Worm (Caenorhabditis elegans) whole organism, L1 larva: ENCODE data around the gene spon-1.

Experiments used
- C04F5.9 ChIP-seq: sonication (generic microtip); optimal IDR thresholded peaks from 2 replicates; lab custom pipeline; 2016; ENCODE audit warnings: missing genetic modification characterization, missing compliant biosample characterization
- C16A3.4 ChIP-seq: fragments of 150-350 bp; optimal IDR thresholded peaks from 2 replicates; lab custom pipeline; 2014; ENCODE audit warnings: missing biosample characterization, missing genetic modification characterization
- alr-1 ChIP-seq: fragments of 200-800 bp; sonication (Bioruptor generic); optimal IDR thresholded peaks from 2 replicates; lab custom pipeline; 2018; ENCODE audit warnings: borderline replicate concordance, mild to moderate bottlenecking, missing genetic modification characterization, missing compliant biosample characterization
- blmp-1 ChIP-seq: fragments of 150-350 bp; optimal IDR thresholded peaks from 2 replicates; lab custom pipeline; 2014; ENCODE audit warnings: missing biosample characterization, missing genetic modification characterization
- ceh-63 ChIP-seq: fragments of 200-800 bp; sonication (Bioruptor generic); optimal IDR thresholded peaks from 2 replicates; lab custom pipeline; 2018; ENCODE audit warnings: mild to moderate bottlenecking, missing genetic modification characterization, missing compliant biosample characterization
- ceh-88 ChIP-seq: fragments of 200-800 bp; sonication (Bioruptor generic); IDR thresholded peaks from 2 replicates; pipeline ENCODE4 v1.3.6; 2022; ENCODE audit warnings: missing genetic modification characterization, missing compliant biosample characterization
- ces-1 ChIP-seq: fragments of 150-350 bp; optimal IDR thresholded peaks from 2 replicates; lab custom pipeline; 2014; ENCODE audit warnings: missing biosample characterization, missing genetic modification reagents, missing genetic modification characterization
- dpl-1 ChIP-seq, 3 experiments: fragments of 150-350 bp in 2 of 3; sonication (generic microtip) in 1 of 3; optimal IDR thresholded peaks; 2 replicates each; lab custom pipeline; 2014 to 2017; ENCODE audit warnings: missing biosample characterization in 3 of 3, missing genetic modification characterization in 3 of 3, missing genetic modification reagents in 3 of 3
- dsc-1 ChIP-seq: sonication (generic microtip); optimal IDR thresholded peaks from 2 replicates; lab custom pipeline; 2016; ENCODE audit warnings: mild to moderate bottlenecking, missing genetic modification characterization, missing compliant biosample characterization
- efl-1 ChIP-seq, 4 experiments: fragments of 150-350 bp; optimal IDR thresholded peaks in 3 of 4; peaks in 1 of 4; 1 replicate in 1 of 4; 2 replicates in 3 of 4; lab custom pipeline; 2014; ENCODE audit warnings: missing biosample characterization in 2 of 4, missing genetic modification characterization in 2 of 4, missing genetic modification reagents in 2 of 4
- egl-13 ChIP-seq: sonication (generic microtip); optimal IDR thresholded peaks from 2 replicates; lab custom pipeline; 2016; ENCODE audit warnings: missing genotype, missing genetic modification reagents, missing genetic modification characterization, missing compliant biosample characterization
- egl-27 ChIP-seq, 2 experiments: fragments of 150-350 bp in 1 of 2; sonication (generic microtip); optimal IDR thresholded peaks; 3 replicates each; lab custom pipeline; 2017 to 2018; ENCODE audit warnings: missing biosample characterization in 2 of 2, missing genetic modification characterization in 2 of 2, missing genetic modification reagents in 2 of 2
- elt-2 ChIP-seq: sonication (generic microtip); optimal IDR thresholded peaks from 2 replicates; lab custom pipeline; 2016; ENCODE audit warnings: missing genetic modification characterization, mild to moderate bottlenecking, inconsistent platforms, missing compliant biosample characterization, missing genetic modification reagents
- fkh-10 ChIP-seq: sonication (generic microtip); optimal IDR thresholded peaks from 2 replicates; lab custom pipeline; 2017; ENCODE audit warnings: missing biosample characterization, missing genetic modification reagents, missing genetic modification characterization
- grh-1 ChIP-seq: fragments of 200-800 bp; sonication (Bioruptor generic); IDR thresholded peaks from 2 replicates; pipeline ENCODE4 v1.3.6; 2022; ENCODE audit warnings: missing genetic modification reagents, missing genetic modification characterization, missing compliant biosample characterization
- hlh-4 ChIP-seq: sonication (generic microtip); optimal IDR thresholded peaks from 2 replicates; lab custom pipeline; 2016; ENCODE audit warnings: mild to moderate bottlenecking, missing genetic modification characterization, missing compliant biosample characterization
- hpl-2 ChIP-seq: fragments of 150-350 bp; optimal IDR thresholded peaks from 2 replicates; lab custom pipeline; 2014; ENCODE audit warnings: missing biosample characterization, missing genetic modification reagents, missing genetic modification characterization
- isw-1 ChIP-seq: fragments of 200-800 bp; sonication (Bioruptor generic); IDR thresholded peaks from 2 replicates; pipeline ENCODE4 v1.3.6; 2022; ENCODE audit warnings: missing genetic modification characterization, missing compliant biosample characterization
- lin-14 ChIP-seq: fragments of 200-800 bp; sonication (Bioruptor generic); optimal IDR thresholded peaks from 2 replicates; lab custom pipeline; 2018; ENCODE audit warnings: mild to moderate bottlenecking, missing genetic modification characterization, moderate library complexity, missing compliant biosample characterization
- lin-35 ChIP-seq, 2 experiments: fragments of 150-350 bp; optimal IDR thresholded peaks; 2 replicates each; lab custom pipeline; 2014; ENCODE audit warnings: missing biosample characterization in 2 of 2, missing genetic modification characterization in 2 of 2, missing genetic modification reagents in 2 of 2
- lin-39 ChIP-seq: fragments of 150-350 bp; optimal IDR thresholded peaks from 2 replicates; lab custom pipeline; 2014; ENCODE audit warnings: missing biosample characterization, missing genetic modification reagents, missing genetic modification characterization
- lir-3 ChIP-seq: sonication (generic microtip); optimal IDR thresholded peaks from 2 replicates; lab custom pipeline; 2016; ENCODE audit warnings: mild to moderate bottlenecking, missing genetic modification characterization, moderate library complexity, missing compliant biosample characterization; ENCODE audit not compliant: poor library complexity
- lsy-2 ChIP-seq, 2 experiments: fragments of 150-350 bp; optimal IDR thresholded peaks; 2 replicates each; lab custom pipeline; 2014; ENCODE audit warnings: missing biosample characterization in 2 of 2, missing genetic modification characterization in 2 of 2
- mab-9 ChIP-seq: fragments of 200-800 bp; sonication (Bioruptor generic); IDR thresholded peaks from 2 replicates; pipeline ENCODE4 v1.3.6; 2022; ENCODE audit warnings: missing genetic modification reagents, missing genetic modification characterization, missing compliant biosample characterization
- mep-1 ChIP-seq: fragments of 150-350 bp; optimal IDR thresholded peaks from 2 replicates; lab custom pipeline; 2014; ENCODE audit warnings: missing biosample characterization, missing genetic modification characterization
- nhr-11 ChIP-seq: fragments of 150-350 bp; optimal IDR thresholded peaks from 2 replicates; lab custom pipeline; 2014; ENCODE audit warnings: missing biosample characterization, missing genetic modification characterization
- nhr-12 ChIP-seq: sonication (generic microtip); optimal IDR thresholded peaks from 2 replicates; lab custom pipeline; 2017; ENCODE audit warnings: missing biosample characterization, missing genetic modification characterization
- nhr-19 ChIP-seq: fragments of 200-800 bp; sonication (Bioruptor generic); conservative IDR thresholded peaks from 2 replicates; pipeline ENCODE4 v1.3.6; 2022; ENCODE audit warnings: missing genetic modification characterization, missing compliant biosample characterization
- nhr-20 ChIP-seq: sonication (generic microtip); optimal IDR thresholded peaks from 2 replicates; lab custom pipeline; 2016; ENCODE audit warnings: mild to moderate bottlenecking, missing genetic modification characterization, missing compliant biosample characterization
- nhr-237 ChIP-seq: fragments of 150-350 bp; optimal IDR thresholded peaks from 2 replicates; lab custom pipeline; 2014; ENCODE audit warnings: missing biosample characterization, missing genetic modification characterization
- nhr-28 ChIP-seq: fragments of 150-350 bp; optimal IDR thresholded peaks from 2 replicates; lab custom pipeline; 2014; ENCODE audit warnings: missing biosample characterization, missing genetic modification characterization
- nhr-47 ChIP-seq: sonication (generic microtip); optimal IDR thresholded peaks from 2 replicates; lab custom pipeline; 2016; ENCODE audit warnings: mild to moderate bottlenecking, missing genetic modification characterization, moderate library complexity, missing compliant biosample characterization
- nhr-71 ChIP-seq: sonication (generic microtip); optimal IDR thresholded peaks from 2 replicates; lab custom pipeline; 2016; ENCODE audit warnings: mild to moderate bottlenecking, missing genetic modification characterization, moderate library complexity, missing compliant biosample characterization
- nhr-76 ChIP-seq: sonication (generic microtip); optimal IDR thresholded peaks from 2 replicates; lab custom pipeline; 2017; ENCODE audit warnings: missing biosample characterization, missing genetic modification characterization
- nhr-77 ChIP-seq: fragments of 150-350 bp; optimal IDR thresholded peaks from 2 replicates; lab custom pipeline; 2014; ENCODE audit warnings: missing biosample characterization, missing genetic modification characterization
- nhr-85 ChIP-seq: sonication (generic microtip); peaks from one replicate; lab custom pipeline; 2016; ENCODE audit warnings: missing genetic modification characterization, inconsistent platforms, missing compliant biosample characterization
- pag-3 ChIP-seq: sonication (generic microtip); optimal IDR thresholded peaks from 2 replicates; lab custom pipeline; 2017; ENCODE audit warnings: missing genetic modification characterization, mild to moderate bottlenecking, missing compliant biosample characterization, antibody characterized with exemption, borderline replicate concordance; ENCODE audit not compliant: insufficient read depth
- pqm-1 ChIP-seq: sonication (generic microtip); optimal IDR thresholded peaks from 3 replicates; lab custom pipeline; 2017; ENCODE audit warnings: missing biosample characterization, missing genetic modification characterization
- rnt-1 ChIP-seq: sonication (generic microtip); optimal IDR thresholded peaks from 2 replicates; lab custom pipeline; 2016; ENCODE audit warnings: mild to moderate bottlenecking, missing genetic modification characterization, moderate library complexity, missing compliant biosample characterization
- skn-1 ChIP-seq: fragments of 150-350 bp; optimal IDR thresholded peaks from 2 replicates; lab custom pipeline; 2014; ENCODE audit warnings: missing biosample characterization, missing genetic modification characterization
- snu-23 ChIP-seq: sonication (generic microtip); optimal IDR thresholded peaks from 2 replicates; lab custom pipeline; 2016; ENCODE audit warnings: missing genetic modification characterization, missing compliant biosample characterization
- sup-37 ChIP-seq: fragments of 200-800 bp; sonication (Bioruptor generic); optimal IDR thresholded peaks from 2 replicates; lab custom pipeline; 2018; ENCODE audit warnings: mild to moderate bottlenecking, missing genetic modification characterization, missing compliant biosample characterization
- swsn-7 ChIP-seq: sonication (generic microtip); optimal IDR thresholded peaks from 2 replicates; lab custom pipeline; 2016; ENCODE audit warnings: missing genetic modification characterization, missing compliant biosample characterization
- tbx-2 ChIP-seq: sonication (generic microtip); optimal IDR thresholded peaks from 2 replicates; lab custom pipeline; 2016; ENCODE audit warnings: missing genetic modification characterization, missing compliant biosample characterization
- unc-130 ChIP-seq: fragments of 150-350 bp; optimal IDR thresholded peaks from 2 replicates; lab custom pipeline; 2017; ENCODE audit warnings: missing biosample characterization, missing genetic modification characterization, inconsistent platforms
- unc-30 ChIP-seq: sonication (generic microtip); optimal IDR thresholded peaks from 2 replicates; lab custom pipeline; 2017; ENCODE audit warnings: missing biosample characterization, missing genetic modification characterization
- unc-62 ChIP-seq: fragments of 150-350 bp; optimal IDR thresholded peaks from 2 replicates; lab custom pipeline; 2014; ENCODE audit warnings: missing biosample characterization, missing genetic modification reagents, missing genetic modification characterization
- unc-86 ChIP-seq: sonication (generic microtip); optimal IDR thresholded peaks from 2 replicates; lab custom pipeline; 2016; ENCODE audit warnings: missing genetic modification characterization, missing compliant biosample characterization
- unc-98 ChIP-seq: fragments of 200-800 bp; sonication (Bioruptor generic); IDR thresholded peaks from 2 replicates; pipeline ENCODE4 v1.3.6; 2022; ENCODE audit warnings: missing genetic modification characterization, missing compliant biosample characterization
- vab-15 ChIP-seq: sonication (generic microtip); optimal IDR thresholded peaks from 2 replicates; lab custom pipeline; 2017; ENCODE audit warnings: missing genotype, mild to moderate bottlenecking, missing genetic modification characterization, missing compliant biosample characterization
- zip-4 ChIP-seq: fragments of 200-800 bp; sonication (Bioruptor generic); optimal IDR thresholded peaks from 2 replicates; lab custom pipeline; 2018; ENCODE audit warnings: mild to moderate bottlenecking, missing genetic modification characterization, moderate library complexity, missing compliant biosample characterization
- ztf-11 ChIP-seq, 2 experiments: sonication (generic microtip); optimal IDR thresholded peaks; 2 replicates each; lab custom pipeline; 2016 to 2017; ENCODE audit warnings: missing genetic modification characterization in 2 of 2, missing biosample characterization in 1 of 2, missing compliant biosample characterization in 1 of 2

Gene spon-1

ce11 chrII:7147550-7147949 is 31.2 kb downstream of the spon-1 start (continued):
- TF ChIP-seq unc-86 (tag; lab: Kevin White, UChicago) (no peak), lin-39 (no peak), dpl-1 (GFP tag; optimal IDR thresholded peaks at IDR 0.05; lab: Kevin White, UChicago) (peak; percentile 42 to 67 (median 65)), isw-1 (GFP tag; lab: Robert Waterston, UW) (no peak), fkh-10 (no peak), nhr-71 (tag; lab: Kevin White, UChicago) (peak; percentile 63), swsn-7 (tag; lab: Kevin White, UChicago) (peak; percentile 23), zip-4 (GFP tag; lab: Kevin White, UChicago) (no peak), nhr-28 (no peak), unc-62 (GFP tag; lab: Kevin White, UChicago) (no peak), grh-1 (GFP tag; lab: Robert Waterston, UW) (no peak; the same call in 1 of the 2 replicates), egl-27 (tag; optimal IDR thresholded peaks at IDR 0.05; lab: Kevin White, UChicago) (no peak), elt-2 (no peak), rnt-1 (tag; lab: Kevin White, UChicago) (no peak), lsy-2 (tag; optimal IDR thresholded peaks at IDR 0.05; lab: Kevin White, UChicago) (peak; percentile 75 to 86), nhr-19 (GFP tag; lab: Robert Waterston, UW) (peak; percentile 30; the same call in 1 of the 2 replicates), ces-1 (no peak), hlh-4 (no peak), nhr-20 (tag; lab: Kevin White, UChicago) (peak; percentile 56), vab-15 (tag; lab: Kevin White, UChicago) (no peak), hpl-2 (GFP tag; lab: Kevin White, UChicago) (peak; percentile 82), skn-1 (no peak), nhr-77 (tag; lab: Kevin White, UChicago) (no peak), sup-37 (no peak), nhr-237 (no peak), unc-130 (no peak), efl-1 (optimal IDR thresholded peaks at IDR 0.05; lab: Kevin White, UChicago) (peak; percentile 74 to 93), efl-1 (GFP tag; optimal IDR thresholded peaks at IDR 0.05 in 1 of 2; lab: Kevin White, UChicago) (peak; percentile 75 to 93), alr-1 (tag; lab: Kevin White, UChicago) (no peak), pag-3 (tag; lab: Kevin White, UChicago) (no peak), nhr-76 (no peak), mep-1 (peak; percentile 22), ceh-63 (GFP tag; lab: Kevin White, UChicago) (no peak), lir-3 (no peak), unc-98 (GFP tag; lab: Robert Waterston, UW) (no peak), pqm-1 (tag; lab: Kevin White, UChicago) (no peak), nhr-85 (tag; lab: Kevin White, UChicago) (peak; percentile 67), nhr-12 (tag; lab: Kevin White, UChicago) (no peak), tbx-2 (no peak), dsc-1 (tag; lab: Kevin White, UChicago) (peak; percentile 51), C16A3.4 (tag; lab: Kevin White, UChicago) (no peak), nhr-47 (peak; percentile 55), C04F5.9 (tag; lab: Kevin White, UChicago) (no peak), snu-23 (GFP tag; lab: Kevin White, UChicago) (peak; percentile 48), mab-9 (GFP tag; lab: Robert Waterston, UW) (no peak), ztf-11 (tag; optimal IDR thresholded peaks at IDR 0.05; lab: Kevin White, UChicago) (no peak), lin-14 (GFP tag; lab: Kevin White, UChicago) (peak; percentile 50), nhr-11 (tag; lab: Kevin White, UChicago) (no peak), ceh-88 (GFP tag; lab: Robert Waterston, UW) (no peak), unc-30 (no peak), lin-35 (GFP tag; optimal IDR thresholded peaks at IDR 0.05; lab: Kevin White, UChicago) (peak in 1 of 2 experiments; percentile 82), blmp-1 (tag; lab: Kevin White, UChicago) (no peak), egl-13 (peak; percentile 5)
